Worm (Caenorhabditis elegans) whole organism, L4 larva: ENCODE data around the gene F08D12.4.

Experiments
- D1046.2 ChIP-seq: fragments of 200-800 bp; sonication (Bioruptor generic); IDR thresholded peaks from 2 replicates; pipeline ENCODE4 v1.3.6; 2022; ENCODE audit warnings: missing genetic modification characterization, missing compliant biosample characterization
- F37D6.2 ChIP-seq: sonication (generic microtip); optimal IDR thresholded peaks from 2 replicates; lab custom pipeline; 2016; ENCODE audit warnings: mild to moderate bottlenecking, missing genetic modification characterization, missing compliant biosample characterization
- Y105C5A.15 ChIP-seq: fragments of 200-800 bp; sonication (Bioruptor generic); IDR thresholded peaks from 2 replicates; pipeline ENCODE4 v1.3.6; 2022; ENCODE audit warnings: missing genetic modification characterization, missing compliant biosample characterization
- Y5F2A.4 ChIP-seq: fragments of 200-800 bp; sonication (Bioruptor generic); optimal IDR thresholded peaks from 2 replicates; lab custom pipeline; 2018; ENCODE audit warnings: mild to moderate bottlenecking, missing genetic modification characterization, missing compliant biosample characterization
- ZK337.2 ChIP-seq: fragments of 200-800 bp; sonication (Bioruptor generic); IDR thresholded peaks from 2 replicates; pipeline ENCODE4 v1.3.6; 2022; ENCODE audit warnings: missing genetic modification reagents, missing genetic modification characterization, missing compliant biosample characterization
- attf-4 ChIP-seq: sonication (generic microtip); optimal IDR thresholded peaks from 3 replicates; lab custom pipeline; 2017; ENCODE audit warnings: missing biosample characterization, missing genetic modification characterization
- ceh-20 ChIP-seq: fragments of 200-800 bp; sonication (Bioruptor generic); IDR thresholded peaks from 2 replicates; pipeline ENCODE4 v1.3.6; 2022; ENCODE audit warnings: missing genetic modification reagents, missing genetic modification characterization, missing compliant biosample characterization
- ceh-32 ChIP-seq: sonication (generic microtip); optimal IDR thresholded peaks from 2 replicates; lab custom pipeline; 2016; ENCODE audit warnings: mild to moderate bottlenecking, missing genetic modification characterization, missing compliant biosample characterization; ENCODE audit not compliant: poor library complexity
- ceh-62 ChIP-seq: sonication (generic microtip); optimal IDR thresholded peaks from 2 replicates; lab custom pipeline; 2017; ENCODE audit warnings: missing biosample characterization, missing genetic modification characterization
- ceh-82 ChIP-seq: sonication (generic microtip); optimal IDR thresholded peaks from 2 replicates; lab custom pipeline; 2017; ENCODE audit warnings: missing biosample characterization, missing genetic modification characterization
- ctbp-1 ChIP-seq: fragments of 200-800 bp; sonication (Bioruptor generic); IDR thresholded peaks from 2 replicates; pipeline ENCODE4 v1.3.6; 2022; ENCODE audit warnings: missing genetic modification reagents, missing genetic modification characterization, missing compliant biosample characterization
- daf-16 ChIP-seq, 3 experiments: sonication (generic microtip); optimal IDR thresholded peaks; 2 replicates each; lab custom pipeline; 2016 to 2017; ENCODE audit warnings: missing genetic modification characterization in 3 of 3, missing genetic modification reagents in 3 of 3, mild to moderate bottlenecking in 2 of 3, missing compliant biosample characterization in 2 of 3, missing biosample characterization in 1 of 3, moderate library complexity in 1 of 3
- daf-19 ChIP-seq: fragments of 200-800 bp; sonication (Bioruptor generic); conservative IDR thresholded peaks from 2 replicates; pipeline ENCODE4 v1.3.6; 2022; ENCODE audit warnings: missing genetic modification characterization, missing compliant biosample characterization
- dmd-6 ChIP-seq: fragments of 200-800 bp; sonication (Bioruptor generic); IDR thresholded peaks from 2 replicates; pipeline ENCODE4 v1.3.6; 2022; ENCODE audit warnings: missing genetic modification reagents, missing genetic modification characterization, missing compliant biosample characterization
- dpl-1 ChIP-seq: fragments of 150-350 bp; optimal IDR thresholded peaks from 2 replicates; lab custom pipeline; 2014; ENCODE audit warnings: missing biosample characterization, missing genetic modification reagents, missing genetic modification characterization
- fkh-10 ChIP-seq: fragments of 150-350 bp; optimal IDR thresholded peaks from 2 replicates; lab custom pipeline; 2014; ENCODE audit warnings: missing biosample characterization, missing genetic modification reagents, missing genetic modification characterization
- fos-1 ChIP-seq: fragments of 150-350 bp; optimal IDR thresholded peaks from 2 replicates; lab custom pipeline; 2014; ENCODE audit warnings: missing biosample characterization, missing genetic modification characterization
- hlh-30 ChIP-seq: sonication (generic microtip); optimal IDR thresholded peaks from 2 replicates; lab custom pipeline; 2017; ENCODE audit warnings: antibody characterized with exemption, mild to moderate bottlenecking, missing genetic modification characterization, missing compliant biosample characterization; ENCODE audit not compliant: insufficient read depth
- lin-13 ChIP-seq: fragments of 150-350 bp; optimal IDR thresholded peaks from 2 replicates; lab custom pipeline; 2014; ENCODE audit warnings: missing biosample characterization, missing genetic modification reagents, missing genetic modification characterization
- lin-15B ChIP-seq: fragments of 150-350 bp; sonication (generic microtip); optimal IDR thresholded peaks from 3 replicates; lab custom pipeline; 2014; ENCODE audit warnings: missing biosample characterization, missing genetic modification characterization
- lin-29 ChIP-seq: fragments of 200-800 bp; sonication (Bioruptor generic); IDR thresholded peaks from 2 replicates; pipeline ENCODE4 v1.3.6; 2022; ENCODE audit warnings: missing genetic modification reagents, missing genetic modification characterization, missing compliant biosample characterization
- lin-38 ChIP-seq: fragments of 200-800 bp; sonication (Bioruptor generic); IDR thresholded peaks from 2 replicates; pipeline ENCODE4 v1.3.6; 2022; ENCODE audit warnings: missing genetic modification reagents, missing genetic modification characterization, missing compliant biosample characterization
- lir-3 ChIP-seq: sonication (generic microtip); optimal IDR thresholded peaks from 2 replicates; lab custom pipeline; 2016; ENCODE audit warnings: mild to moderate bottlenecking, missing genetic modification characterization, missing compliant biosample characterization
- lsy-2 ChIP-seq, 2 experiments: fragments of 150-350 bp in 1 of 2; sonication (generic microtip) in 1 of 2; optimal IDR thresholded peaks; 2 replicates each; lab custom pipeline; 2014 to 2017; ENCODE audit warnings: missing biosample characterization in 2 of 2, missing genetic modification characterization in 2 of 2
- madf-9 ChIP-seq: fragments of 200-800 bp; sonication (Bioruptor generic); conservative IDR thresholded peaks from 2 replicates; pipeline ENCODE4 v1.3.6; 2022; ENCODE audit warnings: missing genetic modification reagents, missing genetic modification characterization, missing compliant biosample characterization
- mxl-3 ChIP-seq: fragments of 200-800 bp; sonication (Bioruptor generic); optimal IDR thresholded peaks from 2 replicates; lab custom pipeline; 2018; ENCODE audit warnings: mild to moderate bottlenecking, missing genetic modification characterization, missing compliant biosample characterization
- nhr-11 ChIP-seq: fragments of 150-350 bp; optimal IDR thresholded peaks from 2 replicates; lab custom pipeline; 2014; ENCODE audit warnings: missing biosample characterization, missing genetic modification characterization
- nhr-6 ChIP-seq: fragments of 150-350 bp; optimal IDR thresholded peaks from 2 replicates; lab custom pipeline; 2014; ENCODE audit warnings: missing biosample characterization, missing genetic modification characterization
- nhr-76 ChIP-seq: fragments of 150-350 bp; optimal IDR thresholded peaks from 2 replicates; lab custom pipeline; 2014; ENCODE audit warnings: missing biosample characterization, missing genetic modification characterization
- nhr-77 ChIP-seq: fragments of 150-350 bp; optimal IDR thresholded peaks from 2 replicates; lab custom pipeline; 2014; ENCODE audit warnings: missing biosample characterization, missing genetic modification characterization
- pha-4 ChIP-seq, 2 experiments: fragments of 150-350 bp in 1 of 2; fragments of 200-800 bp in 1 of 2; sonication (Bioruptor generic) in 1 of 2; IDR thresholded peaks in 1 of 2; optimal IDR thresholded peaks in 1 of 2; 2 replicates each; pipeline versions ENCODE4 v1.3.6 to Lab custom; 2014 to 2022; ENCODE audit warnings: missing genetic modification characterization in 2 of 2, missing genetic modification reagents in 2 of 2, missing biosample characterization in 1 of 2, missing compliant biosample characterization in 1 of 2
- rbr-2 ChIP-seq: sonication (generic microtip); optimal IDR thresholded peaks from 2 replicates; lab custom pipeline; 2016; ENCODE audit warnings: missing genotype, missing genetic modification characterization, missing compliant biosample characterization
- saeg-2 ChIP-seq: fragments of 200-800 bp; sonication (Bioruptor generic); IDR thresholded peaks from 2 replicates; pipeline ENCODE4 v1.3.6; 2022; ENCODE audit warnings: missing genetic modification reagents, missing genetic modification characterization, missing compliant biosample characterization
- set-16 ChIP-seq: fragments of 200-800 bp; sonication (Bioruptor generic); IDR thresholded peaks from 2 replicates; pipeline ENCODE4 v1.3.6; 2022; ENCODE audit warnings: missing genetic modification reagents, missing genetic modification characterization, missing compliant biosample characterization
- skn-1 ChIP-seq: fragments of 150-350 bp; optimal IDR thresholded peaks from 2 replicates; lab custom pipeline; 2014; ENCODE audit warnings: missing biosample characterization, missing genetic modification characterization
- snpc-1.2 ChIP-seq: fragments of 200-800 bp; sonication (Bioruptor generic); IDR thresholded peaks from 2 replicates; pipeline ENCODE4 v1.3.6; 2022; ENCODE audit warnings: missing genetic modification reagents, missing genetic modification characterization, missing compliant biosample characterization
- snpc-4 ChIP-seq: fragments of 150-350 bp; optimal IDR thresholded peaks from 2 replicates; lab custom pipeline; 2014; ENCODE audit warnings: missing biosample characterization, missing genetic modification characterization
- spr-3 ChIP-seq: fragments of 200-800 bp; sonication (Bioruptor generic); optimal IDR thresholded peaks from 2 replicates; lab custom pipeline; 2018; ENCODE audit warnings: mild to moderate bottlenecking, missing genetic modification characterization, missing compliant biosample characterization
- tag-97 ChIP-seq: fragments of 200-800 bp; sonication (Bioruptor generic); IDR thresholded peaks from 2 replicates; pipeline ENCODE4 v1.3.6; 2022; ENCODE audit warnings: missing genetic modification characterization, missing compliant biosample characterization
- unc-130 ChIP-seq: sonication (generic microtip); optimal IDR thresholded peaks from 2 replicates; lab custom pipeline; 2016; ENCODE audit warnings: missing genetic modification reagents, missing genetic modification characterization, missing compliant biosample characterization
- unc-62 ChIP-seq, 3 experiments: fragments of 150-350 bp in 1 of 3; sonication (generic microtip); optimal IDR thresholded peaks in 2 of 3; peaks in 1 of 3; 1 replicate in 1 of 3; 2 replicates in 2 of 3; lab custom pipeline; 2014 to 2017; ENCODE audit warnings: missing biosample characterization in 3 of 3, missing genetic modification characterization in 3 of 3, missing genetic modification reagents in 3 of 3, missing genotype in 1 of 3
- vab-7 ChIP-seq: fragments of 200-800 bp; sonication (Bioruptor generic); IDR thresholded peaks from 2 replicates; pipeline ENCODE4 v1.3.6; 2022; ENCODE audit warnings: missing genetic modification reagents, missing genetic modification characterization, missing compliant biosample characterization
- zag-1 ChIP-seq: fragments of 150-350 bp; optimal IDR thresholded peaks from 2 replicates; lab custom pipeline; 2014; ENCODE audit warnings: missing biosample characterization, missing genetic modification characterization
- zfp-3 ChIP-seq: fragments of 200-800 bp; sonication (Bioruptor generic); conservative IDR thresholded peaks from 2 replicates; pipeline ENCODE4 v1.3.6; 2022; ENCODE audit warnings: missing genetic modification reagents, missing genetic modification characterization, missing compliant biosample characterization
- ztf-11 ChIP-seq: fragments of 150-350 bp; optimal IDR thresholded peaks from 2 replicates; lab custom pipeline; 2014; ENCODE audit warnings: missing biosample characterization, missing genetic modification characterization

Gene F08D12.4

ce11 chrII:2800550-2801233 is 22.7 kb downstream of the F08D12.4 start, which contains the start of gene nhr-119 (continued):
- TF ChIP-seq F37D6.2 (tag; lab: Kevin White, UChicago), result no peak
- no peak for TF ChIP-seq fkh-10
- no peak for TF ChIP-seq ZK337.2 (GFP tag; lab: Robert Waterston, UW)
- TF ChIP-seq ceh-32, result no peak
- TF ChIP-seq fos-1 (tag; lab: Kevin White, UChicago), result peak; percentile 38
- no peak for TF ChIP-seq ceh-62 (tag; lab: Kevin White, UChicago)
- TF ChIP-seq lir-3, result no peak
- TF ChIP-seq, all 104 proteins: peak for 38

- TF ChIP-seq set-16 (GFP tag; lab: Robert Waterston, UW), result peak; percentile 54
- peak in 1 of 2 experiments; percentile 55 for TF ChIP-seq unc-62 (GFP tag; optimal IDR thresholded peaks at IDR 0.05 in 1 of 2; lab: Kevin White, UChicago)
- no peak for TF ChIP-seq unc-62 (tag; optimal IDR thresholded peaks at IDR 0.05; lab: Kevin White, UChicago)
- no peak for TF ChIP-seq ctbp-1 (GFP tag; lab: Robert Waterston, UW)
Measured at ce11 chrII:2801764-2802163, 23.8 kb downstream of the F08D12.4 start.

- TF ChIP-seq nhr-77, result no peak
- no peak for TF ChIP-seq nhr-11 (tag; lab: Kevin White, UChicago)
- no peak for TF ChIP-seq unc-130 (GFP tag; lab: Kevin White, UChicago)
- no peak for TF ChIP-seq vab-7
- TF ChIP-seq nhr-6 (tag; lab: Kevin White, UChicago), result no peak
- no peak for TF ChIP-seq snpc-1.2
- no peak for TF ChIP-seq ceh-20
- TF ChIP-seq nhr-76, result no peak
- TF ChIP-seq saeg-2 (GFP tag; lab: Robert Waterston, UW), result no peak
- peak; percentile 70 for TF ChIP-seq mxl-3 (GFP tag; lab: Kevin White, UChicago)
- no peak for TF ChIP-seq lin-38
- no peak for TF ChIP-seq Y5F2A.4 (GFP tag; lab: Kevin White, UChicago)
- TF ChIP-seq hlh-30 (tag; lab: Kevin White, UChicago), result peak; percentile 64
- TF ChIP-seq Y105C5A.15 (GFP tag; lab: Robert Waterston, UW), result no peak
- no peak for TF ChIP-seq ceh-82 (tag; lab: Kevin White, UChicago)
- no peak for TF ChIP-seq lsy-2 (tag; optimal IDR thresholded peaks at IDR 0.05; lab: Kevin White, UChicago)
- TF ChIP-seq attf-4 (tag; lab: Kevin White, UChicago), result no peak
- no peak for TF ChIP-seq lin-15B (tag; lab: Kevin White, UChicago)
- TF ChIP-seq daf-19, result no peak
- no peak for TF ChIP-seq lin-29 (GFP tag; lab: Robert Waterston, UW)
- no peak for TF ChIP-seq skn-1 (tag; lab: Kevin White, UChicago)
- TF ChIP-seq D1046.2 (GFP tag; lab: Robert Waterston, UW), result no peak
- no peak for TF ChIP-seq ztf-11
- TF ChIP-seq snpc-4 (tag; lab: Kevin White, UChicago), result no peak
- TF ChIP-seq tag-97, result no peak
- TF ChIP-seq lin-13, result no peak
- TF ChIP-seq spr-3 (GFP tag; lab: Kevin White, UChicago), result no peak
- TF ChIP-seq dpl-1 (GFP tag; lab: Kevin White, UChicago), result no peak
- no peak for TF ChIP-seq zag-1 (tag; lab: Kevin White, UChicago)
- no peak for TF ChIP-seq madf-9
- no peak for TF ChIP-seq rbr-2 (tag; lab: Kevin White, UChicago)
- TF ChIP-seq dmd-6 (GFP tag; lab: Robert Waterston, UW), result peak; percentile 68
- TF ChIP-seq daf-16 (GFP tag; optimal IDR thresholded peaks at IDR 0.05; lab: Kevin White, UChicago), result no peak
- peak; percentile 54 for TF ChIP-seq daf-16 (tag; optimal IDR thresholded peaks at IDR 0.05; lab: Kevin White, UChicago)
- 0 out of 2 replicates have a peak, but pooled peaks have one; percentile 7 for TF ChIP-seq pha-4 (GFP tag; IDR thresholded peaks at IDR 0.05; lab: Robert Waterston, UW)
- TF ChIP-seq pha-4 (tag; optimal IDR thresholded peaks at IDR 0.05; lab: Kevin White, UChicago), result no peak
- no peak for TF ChIP-seq zfp-3 (GFP tag; lab: Robert Waterston, UW)
- TF ChIP-seq ZK337.2 (GFP tag; lab: Robert Waterston, UW), result no peak
Measured at ce11 chrII:2802804-2803586, 25.0 kb downstream of the F08D12.4 start.
